Fruit fly (Drosophila melanogaster) S2 (cell line): ENCODE results near the gene eg.

Experiments
- CG8478 ChIP-seq: fragments of >200 bp; optimal IDR thresholded peaks from 2 replicates; lab custom pipeline; 2018
- CTCF ChIP-seq, 2 experiments: fragments of >200 bp; optimal IDR thresholded peaks; 2 replicates each; lab custom pipeline; 2018

- no peak for TF ChIP-seq CG8478 (lab: Kevin White, UChicago)
- TF ChIP-seq CTCF (optimal IDR thresholded peaks at IDR 0.05; lab: Kevin White, UChicago) = no peak
These were observed 19.7 kb downstream of the eg start, which contains the start of gene CG32448 for dm6 chr3L:21828177-21828589.
